Worm (Caenorhabditis elegans) whole organism, late embryonic: ENCODE results near the gene C14A11.9.

Experiments used
- ceh-19 ChIP-seq: fragments of 200-800 bp; sonication (Bioruptor generic); optimal IDR thresholded peaks from 2 replicates; lab custom pipeline; 2018; ENCODE audit warnings: mild to moderate bottlenecking, missing genetic modification characterization, missing compliant biosample characterization
- ceh-2 ChIP-seq: sonication (generic microtip); optimal IDR thresholded peaks from 2 replicates; lab custom pipeline; 2016; ENCODE audit warnings: missing genotype, missing genetic modification characterization, missing compliant biosample characterization
- ceh-6 ChIP-seq: fragments of 200-800 bp; sonication (Bioruptor generic); optimal IDR thresholded peaks from 2 replicates; lab custom pipeline; 2018; ENCODE audit warnings: mild to moderate bottlenecking, missing genetic modification characterization, missing compliant biosample characterization
- ceh-9 ChIP-seq: sonication (generic microtip); optimal IDR thresholded peaks from 2 replicates; lab custom pipeline; 2016; ENCODE audit warnings: mild to moderate bottlenecking, missing genetic modification characterization, inconsistent platforms, missing compliant biosample characterization
- fkh-10 ChIP-seq: fragments of 150-350 bp; optimal IDR thresholded peaks from 2 replicates; lab custom pipeline; 2014; ENCODE audit warnings: missing biosample characterization, missing genetic modification reagents, missing genetic modification characterization
- fkh-6 ChIP-seq: sonication (generic microtip); optimal IDR thresholded peaks from 2 replicates; lab custom pipeline; 2016; ENCODE audit warnings: missing genetic modification characterization, missing compliant biosample characterization
- hlh-8 ChIP-seq: sonication (generic microtip); optimal IDR thresholded peaks from 2 replicates; lab custom pipeline; 2016; ENCODE audit warnings: missing genotype, missing genetic modification characterization, missing compliant biosample characterization
- nhr-11 ChIP-seq: fragments of 150-350 bp; optimal IDR thresholded peaks from 2 replicates; lab custom pipeline; 2014; ENCODE audit warnings: missing biosample characterization, missing genetic modification characterization
- pqm-1 ChIP-seq: sonication (generic microtip); optimal IDR thresholded peaks from 2 replicates; lab custom pipeline; 2016; ENCODE audit warnings: missing genetic modification characterization, missing compliant biosample characterization
- pros-1 ChIP-seq: fragments of 150-350 bp; optimal IDR thresholded peaks from 2 replicates; lab custom pipeline; 2014; ENCODE audit warnings: missing biosample characterization, missing genetic modification reagents, missing genetic modification characterization
- sox-2 ChIP-seq: fragments of 200-800 bp; sonication (Bioruptor generic); IDR thresholded peaks from 2 replicates; pipeline ENCODE4 v1.3.6; 2022; ENCODE audit warnings: missing genetic modification reagents, missing genetic modification characterization, missing compliant biosample characterization
- unc-86 ChIP-seq: sonication (generic microtip); optimal IDR thresholded peaks from 2 replicates; lab custom pipeline; 2016; ENCODE audit warnings: missing genetic modification characterization, missing compliant biosample characterization

ce11 chrX:2764278-2764677 is 45.2 kb downstream of the C14A11.9 start:
- TF ChIP-seq pros-1 (tag; lab: Kevin White, UChicago), result no peak
- no peak for TF ChIP-seq ceh-6 (GFP tag; lab: Kevin White, UChicago)
- no peak for TF ChIP-seq ceh-2 (tag; lab: Kevin White, UChicago)
- TF ChIP-seq pqm-1 (tag; lab: Kevin White, UChicago), result no peak
- TF ChIP-seq ceh-19 (GFP tag; lab: Kevin White, UChicago), result no peak
- no peak for TF ChIP-seq fkh-10 (GFP tag; lab: Kevin White, UChicago)
- no peak for TF ChIP-seq hlh-8 (tag; lab: Kevin White, UChicago)
- no peak for TF ChIP-seq unc-86 (tag; lab: Kevin White, UChicago)
- no peak for TF ChIP-seq ceh-9 (tag; lab: Kevin White, UChicago)
- TF ChIP-seq fkh-6 (tag; lab: Kevin White, UChicago), result no peak
- no peak for TF ChIP-seq nhr-11 (tag; lab: Kevin White, UChicago)
- no peak for TF ChIP-seq sox-2
